Worm (Caenorhabditis elegans): Measurements from ENCODE around the gene sre-6.

The sre-6 gene

ce11 chrV:10743649-10744048 is 18.9 kb downstream of the sre-6 start, which contains the start of gene srj-22:
TSS of gene srj-22 (minus strand) at chrV:10743749.
- TF ChIP-seq ceh-6 (GFP tag; optimal IDR thresholded peaks at IDR 0.05) (no peak), K09A11.1 (tag; optimal IDR thresholded peaks at IDR 0.05; ENCODE audit: insufficient read depth) (no peak), elt-2 (tag; optimal IDR thresholded peaks at IDR 0.05) (no peak), zip-5 (tag; optimal IDR thresholded peaks at IDR 0.05) (no peak), C08G9.2 (tag; optimal IDR thresholded peaks at IDR 0.05) (no peak), hlh-13 (GFP tag; optimal IDR thresholded peaks at IDR 0.05) (no peak), ceh-31 (tag; optimal IDR thresholded peaks at IDR 0.05) (no peak), lin-11 (tag; optimal IDR thresholded peaks at IDR 0.05) (no peak), che-1 (tag; optimal IDR thresholded peaks at IDR 0.05) (no peak), lim-6 (tag; optimal IDR thresholded peaks at IDR 0.05) (no peak), C38D4.7 (GFP tag; optimal IDR thresholded peaks at IDR 0.05) (no peak), K02D7.2 (tag; optimal IDR thresholded peaks at IDR 0.05) (no peak), ceh-19 (GFP tag; optimal IDR thresholded peaks at IDR 0.05) (no peak), elt-4 (tag; optimal IDR thresholded peaks at IDR 0.05) (no peak), odd-2 (tag; optimal IDR thresholded peaks at IDR 0.05) (no peak), hlh-6 (tag; optimal IDR thresholded peaks at IDR 0.05) (no peak), gmeb-2 (tag; optimal IDR thresholded peaks at IDR 0.05) (no peak), dve-1 (tag; optimal IDR thresholded peaks at IDR 0.05) (no peak), unc-3 (GFP tag; conservative IDR thresholded peaks at IDR 0.05) (no peak), unc-3 (tag; optimal IDR thresholded peaks at IDR 0.05) (no peak), ztf-16 (tag; optimal IDR thresholded peaks at IDR 0.05) (no peak)

- TF ChIP-seq mec-3 (tag; optimal IDR thresholded peaks at IDR 0.05; ENCODE audit: borderline replicate concordance) (no peak), fkh-6 (tag; optimal IDR thresholded peaks at IDR 0.05) (no peak), ceh-24 (tag; optimal IDR thresholded peaks at IDR 0.05) (no peak), ceh-45 (GFP tag; IDR thresholded peaks at IDR 0.05) (no peak), zip-5 (tag; optimal IDR thresholded peaks at IDR 0.05) (no peak), dmd-4 (tag; optimal IDR thresholded peaks at IDR 0.05; ENCODE audit: borderline replicate concordance) (no peak), sox-2 (GFP tag; IDR thresholded peaks at IDR 0.05) (no peak), hlh-8 (tag; optimal IDR thresholded peaks at IDR 0.05) (no peak), ceh-30 (tag; optimal IDR thresholded peaks at IDR 0.05) (no peak), K09A11.1 (tag; optimal IDR thresholded peaks at IDR 0.05; ENCODE audit: insufficient read depth) (no peak), K02D7.2 (tag; optimal IDR thresholded peaks at IDR 0.05) (no peak), madf-2 (tag; optimal IDR thresholded peaks at IDR 0.05) (no peak), hlh-6 (tag; optimal IDR thresholded peaks at IDR 0.05) (no peak), hlh-15 (tag; optimal IDR thresholded peaks at IDR 0.05) (no peak)
Observed at ce11 chrV:10741357-10741756, 21.2 kb downstream of the sre-6 start, which contains the start of gene ZC302.3. TSS of gene ZC302.3 (minus strand) at chrV:10741457.

DNA sequence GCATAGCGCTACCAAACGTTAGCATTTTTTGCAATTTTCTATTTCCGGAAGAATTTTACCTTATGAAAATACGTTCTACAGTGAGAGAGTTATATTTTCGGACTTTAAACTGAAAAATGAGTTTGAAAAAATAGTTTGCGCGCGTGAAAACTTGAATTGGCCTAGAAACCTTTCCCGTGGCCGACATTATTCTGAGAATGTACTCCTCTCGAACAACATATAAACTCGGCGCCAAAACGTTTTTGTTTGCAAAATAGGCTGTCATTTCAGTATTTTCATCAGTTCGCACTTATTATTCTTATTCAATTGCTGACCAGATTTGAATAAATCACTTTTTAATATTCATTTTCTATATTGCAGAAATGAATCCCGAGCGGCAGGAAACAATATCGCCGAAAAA is 25.8 kb downstream of the sre-6 start, which contains the start of the genes mre-11 and wdr-5.3:
TSS of gene mre-11 (minus strand) at position 113 of the 400 bp plus-strand sequence.
TSS of gene wdr-5.3 (plus strand) at position 361 of the 400 bp plus-strand sequence.
- peak; percentile 34 for TF ChIP-seq tbx-7 (tag; optimal IDR thresholded peaks at IDR 0.05)
- TF ChIP-seq Y22D7AL.16 (tag; optimal IDR thresholded peaks at IDR 0.05): no peak
- no peak for TF ChIP-seq hlh-6 (tag; optimal IDR thresholded peaks at IDR 0.05)
- TF ChIP-seq ttx-3 (tag; optimal IDR thresholded peaks at IDR 0.05): no peak
- TF ChIP-seq syd-9 (tag; optimal IDR thresholded peaks at IDR 0.05): no peak
- TF ChIP-seq ceh-2 (tag; optimal IDR thresholded peaks at IDR 0.05): peak; percentile 53
- no peak for TF ChIP-seq pha-2 (tag; optimal IDR thresholded peaks at IDR 0.05)
- TF ChIP-seq che-1 (tag; optimal IDR thresholded peaks at IDR 0.05): no peak
- no peak for TF ChIP-seq ztf-16 (tag; optimal IDR thresholded peaks at IDR 0.05)
- TF ChIP-seq hlh-8 (tag; optimal IDR thresholded peaks at IDR 0.05): no peak
- no peak for TF ChIP-seq nhr-11 (tag; optimal IDR thresholded peaks at IDR 0.05)
- no peak for TF ChIP-seq madf-2 (tag; optimal IDR thresholded peaks at IDR 0.05)
- no peak for TF ChIP-seq sox-4 (tag; optimal IDR thresholded peaks at IDR 0.05)
- peak; percentile 21 for TF ChIP-seq zip-5 (tag; optimal IDR thresholded peaks at IDR 0.05)
- no peak for TF ChIP-seq ceh-9 (tag; optimal IDR thresholded peaks at IDR 0.05)
- no peak for TF ChIP-seq rnt-1 (tag; optimal IDR thresholded peaks at IDR 0.05)
- peak; percentile 28 for TF ChIP-seq ets-4 (tag; optimal IDR thresholded peaks at IDR 0.05)
- TF ChIP-seq ceh-19 (GFP tag; optimal IDR thresholded peaks at IDR 0.05): no peak
- TF ChIP-seq ceh-18 (tag; optimal IDR thresholded peaks at IDR 0.05): no peak
- no peak for TF ChIP-seq fkh-6 (tag; optimal IDR thresholded peaks at IDR 0.05)
- no peak for TF ChIP-seq pqm-1 (tag; optimal IDR thresholded peaks at IDR 0.05)
- no peak for TF ChIP-seq pax-1 (tag; optimal IDR thresholded peaks at IDR 0.05)
- TF ChIP-seq ceh-31 (tag; optimal IDR thresholded peaks at IDR 0.05): peak; percentile 59
- TF ChIP-seq unc-55 (GFP tag; optimal IDR thresholded peaks at IDR 0.05): no peak
- no peak for TF ChIP-seq ama-1 (optimal IDR thresholded peaks at IDR 0.05)
- no peak for TF ChIP-seq unc-86 (tag; optimal IDR thresholded peaks at IDR 0.05)
- no peak for TF ChIP-seq K09A11.1 (tag; optimal IDR thresholded peaks at IDR 0.05; ENCODE audit: insufficient read depth)
- no peak for TF ChIP-seq hlh-30 (tag; optimal IDR thresholded peaks at IDR 0.05; ENCODE audit: insufficient read depth)
- no peak for TF ChIP-seq elt-4 (tag; optimal IDR thresholded peaks at IDR 0.05)
